Worm (Caenorhabditis elegans) whole organism, L4 larva: Measurements from ENCODE around the gene K07F5.7.

Experiments used
- F10B5.3 ChIP-seq: sonication (generic microtip); optimal IDR thresholded peaks from 2 replicates; lab custom pipeline; 2016; ENCODE audit warnings: mild to moderate bottlenecking, missing genetic modification characterization, missing compliant biosample characterization
- F26F4.8 ChIP-seq: fragments of 200-800 bp; sonication (Bioruptor generic); conservative IDR thresholded peaks from 2 replicates; pipeline ENCODE4 v1.3.6; 2022; ENCODE audit warnings: missing genetic modification characterization, missing compliant biosample characterization
- R02D3.7 ChIP-seq: fragments of 150-350 bp; sonication (generic microtip); optimal IDR thresholded peaks from 3 replicates; lab custom pipeline; 2014; ENCODE audit warnings: missing biosample characterization, missing genetic modification characterization
- T20F7.1 ChIP-seq: fragments of 200-800 bp; sonication (Bioruptor generic); optimal IDR thresholded peaks from 2 replicates; lab custom pipeline; 2018; ENCODE audit warnings: mild to moderate bottlenecking, missing genetic modification characterization, missing compliant biosample characterization
- Y105C5A.15 ChIP-seq: fragments of 200-800 bp; sonication (Bioruptor generic); IDR thresholded peaks from 2 replicates; pipeline ENCODE4 v1.3.6; 2022; ENCODE audit warnings: missing genetic modification characterization, missing compliant biosample characterization
- Y48G9A.11 ChIP-seq: fragments of 200-800 bp; sonication (Bioruptor generic); IDR thresholded peaks from 2 replicates; pipeline ENCODE4 v1.3.6; 2022; ENCODE audit warnings: missing genetic modification reagents, missing genetic modification characterization, missing compliant biosample characterization
- aha-1 ChIP-seq: fragments of 150-350 bp; peaks from one replicate; lab custom pipeline; 2014; ENCODE audit warnings: missing biosample characterization, missing genetic modification characterization
- aly-2 ChIP-seq: sonication (generic microtip); optimal IDR thresholded peaks from 2 replicates; lab custom pipeline; 2018; ENCODE audit warnings: missing biosample characterization, missing genetic modification characterization
- ama-1 ChIP-seq: fragments of 150-350 bp; optimal IDR thresholded peaks from 2 replicates; lab custom pipeline; 2014; ENCODE audit warnings: inconsistent platforms, mixed read lengths
- ceh-62 ChIP-seq: sonication (generic microtip); optimal IDR thresholded peaks from 2 replicates; lab custom pipeline; 2017; ENCODE audit warnings: missing biosample characterization, missing genetic modification characterization
- cey-2 ChIP-seq: sonication (generic microtip); optimal IDR thresholded peaks from 3 replicates; lab custom pipeline; 2017; ENCODE audit warnings: missing genetic modification characterization, mild to moderate bottlenecking, missing compliant biosample characterization, antibody characterized with exemption, borderline replicate concordance; ENCODE audit not compliant: insufficient read depth
- daf-16 ChIP-seq, 3 experiments: sonication (generic microtip); optimal IDR thresholded peaks; 2 replicates each; lab custom pipeline; 2016 to 2017; ENCODE audit warnings: missing genetic modification characterization in 3 of 3, missing genetic modification reagents in 3 of 3, mild to moderate bottlenecking in 2 of 3, missing compliant biosample characterization in 2 of 3, missing biosample characterization in 1 of 3, moderate library complexity in 1 of 3
- dmd-6 ChIP-seq: fragments of 200-800 bp; sonication (Bioruptor generic); IDR thresholded peaks from 2 replicates; pipeline ENCODE4 v1.3.6; 2022; ENCODE audit warnings: missing genetic modification reagents, missing genetic modification characterization, missing compliant biosample characterization
- dve-1 ChIP-seq: sonication (generic microtip); optimal IDR thresholded peaks from 2 replicates; lab custom pipeline; 2017; ENCODE audit warnings: antibody characterized with exemption, mild to moderate bottlenecking, missing genetic modification characterization, missing compliant biosample characterization; ENCODE audit not compliant: insufficient read depth
- hif-1 ChIP-seq, 2 experiments: sonication (generic microtip); optimal IDR thresholded peaks; 2 replicates each; lab custom pipeline; 2016 to 2017; ENCODE audit warnings: missing compliant biosample characterization in 2 of 2, missing genetic modification characterization in 2 of 2, missing genetic modification reagents in 2 of 2, missing genotype in 2 of 2, mild to moderate bottlenecking in 1 of 2
- hlh-11 ChIP-seq: fragments of 200-800 bp; sonication (Bioruptor generic); optimal IDR thresholded peaks from 2 replicates; lab custom pipeline; 2018; ENCODE audit warnings: mild to moderate bottlenecking, missing genetic modification characterization, missing compliant biosample characterization
- hlh-30 ChIP-seq: sonication (generic microtip); optimal IDR thresholded peaks from 2 replicates; lab custom pipeline; 2017; ENCODE audit warnings: antibody characterized with exemption, mild to moderate bottlenecking, missing genetic modification characterization, missing compliant biosample characterization; ENCODE audit not compliant: insufficient read depth
- lin-1 ChIP-seq: fragments of 200-800 bp; sonication (Bioruptor generic); IDR thresholded peaks from 2 replicates; pipeline ENCODE4 v1.3.6; 2022; ENCODE audit warnings: missing genetic modification reagents, missing genetic modification characterization, missing compliant biosample characterization
- lin-15B ChIP-seq: fragments of 150-350 bp; sonication (generic microtip); optimal IDR thresholded peaks from 3 replicates; lab custom pipeline; 2014; ENCODE audit warnings: missing biosample characterization, missing genetic modification characterization
- lin-39 ChIP-seq: fragments of 150-350 bp; optimal IDR thresholded peaks from 2 replicates; lab custom pipeline; 2014; ENCODE audit warnings: missing biosample characterization, missing genetic modification reagents, missing genetic modification characterization
- lsy-2 ChIP-seq, 2 experiments: fragments of 150-350 bp in 1 of 2; sonication (generic microtip) in 1 of 2; optimal IDR thresholded peaks; 2 replicates each; lab custom pipeline; 2014 to 2017; ENCODE audit warnings: missing biosample characterization in 2 of 2, missing genetic modification characterization in 2 of 2
- madf-5 ChIP-seq, 2 experiments: fragments of 200-800 bp; sonication (Bioruptor generic); IDR thresholded peaks; 2 replicates each; pipeline ENCODE4 v1.3.6; 2022; ENCODE audit warnings: missing compliant biosample characterization in 2 of 2, missing genetic modification characterization in 2 of 2
- mdl-1 ChIP-seq, 2 experiments: fragments of 150-350 bp in 1 of 2; sonication (generic microtip) in 1 of 2; optimal IDR thresholded peaks; 2 replicates each; lab custom pipeline; 2014 to 2017; ENCODE audit warnings: missing biosample characterization in 2 of 2, missing genetic modification characterization in 2 of 2
- mep-1 ChIP-seq: fragments of 150-350 bp; sonication (generic microtip); optimal IDR thresholded peaks from 3 replicates; lab custom pipeline; 2014; ENCODE audit warnings: missing biosample characterization, missing genetic modification characterization
- mes-2 ChIP-seq: sonication (generic microtip); optimal IDR thresholded peaks from 2 replicates; lab custom pipeline; 2016; ENCODE audit warnings: missing genotype, mild to moderate bottlenecking, missing genetic modification characterization, missing compliant biosample characterization; ENCODE audit not compliant: poor library complexity, severe bottlenecking
- mxl-2 ChIP-seq: fragments of 200-800 bp; sonication (Bioruptor generic); conservative IDR thresholded peaks from 2 replicates; pipeline ENCODE4 v1.3.6; 2022; ENCODE audit warnings: missing genetic modification reagents, missing genetic modification characterization, missing compliant biosample characterization
- mxl-3 ChIP-seq: fragments of 200-800 bp; sonication (Bioruptor generic); optimal IDR thresholded peaks from 2 replicates; lab custom pipeline; 2018; ENCODE audit warnings: mild to moderate bottlenecking, missing genetic modification characterization, missing compliant biosample characterization
- nhr-10 ChIP-seq: fragments of 150-350 bp; optimal IDR thresholded peaks from 2 replicates; lab custom pipeline; 2014; ENCODE audit warnings: missing biosample characterization, missing genetic modification characterization
- nhr-111 ChIP-seq: fragments of 200-800 bp; sonication (Bioruptor generic); optimal IDR thresholded peaks from 2 replicates; lab custom pipeline; 2018; ENCODE audit warnings: mild to moderate bottlenecking, missing genetic modification characterization, missing compliant biosample characterization
- nhr-28 ChIP-seq: fragments of 150-350 bp; optimal IDR thresholded peaks from 2 replicates; lab custom pipeline; 2014; ENCODE audit warnings: missing biosample characterization, missing genetic modification characterization
- nhr-48 ChIP-seq: sonication (generic microtip); optimal IDR thresholded peaks from 2 replicates; lab custom pipeline; 2016; ENCODE audit warnings: mild to moderate bottlenecking, missing genetic modification characterization, missing compliant biosample characterization
- nhr-76 ChIP-seq: fragments of 150-350 bp; optimal IDR thresholded peaks from 2 replicates; lab custom pipeline; 2014; ENCODE audit warnings: missing biosample characterization, missing genetic modification characterization
- pqm-1 ChIP-seq: sonication (generic microtip); optimal IDR thresholded peaks from 2 replicates; lab custom pipeline; 2017; ENCODE audit warnings: missing biosample characterization, missing genetic modification characterization
- rbr-2 ChIP-seq: sonication (generic microtip); optimal IDR thresholded peaks from 2 replicates; lab custom pipeline; 2016; ENCODE audit warnings: missing genotype, missing genetic modification characterization, missing compliant biosample characterization
- snpc-1.2 ChIP-seq: fragments of 200-800 bp; sonication (Bioruptor generic); IDR thresholded peaks from 2 replicates; pipeline ENCODE4 v1.3.6; 2022; ENCODE audit warnings: missing genetic modification reagents, missing genetic modification characterization, missing compliant biosample characterization
- unc-39 ChIP-seq: sonication (generic microtip); optimal IDR thresholded peaks from 2 replicates; lab custom pipeline; 2017; ENCODE audit warnings: missing biosample characterization, missing genetic modification characterization
- ztf-11 ChIP-seq: fragments of 150-350 bp; optimal IDR thresholded peaks from 2 replicates; lab custom pipeline; 2014; ENCODE audit warnings: missing biosample characterization, missing genetic modification characterization
- ztf-7 ChIP-seq: fragments of 150-350 bp; optimal IDR thresholded peaks from 2 replicates; lab custom pipeline; 2014; ENCODE audit warnings: missing biosample characterization, missing genetic modification characterization

Gene K07F5.7

DNA sequence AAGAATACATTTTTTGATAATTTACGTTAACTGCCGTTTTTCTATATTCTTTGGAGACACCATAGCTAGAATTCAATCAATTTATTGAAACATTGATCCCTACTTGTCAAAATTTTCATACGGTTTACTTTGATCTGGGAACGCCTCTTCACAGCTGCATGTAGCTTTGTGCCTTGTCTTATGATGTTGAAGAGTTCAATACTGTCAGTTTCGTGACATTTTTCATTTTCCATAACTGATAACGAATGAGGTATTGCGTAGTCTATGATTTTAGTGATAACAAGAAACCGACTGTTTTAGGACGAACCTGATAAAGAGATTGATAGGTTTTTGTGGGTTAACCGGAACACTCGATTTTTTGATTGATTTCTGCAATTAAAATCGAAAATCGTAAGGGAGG lies 46.6 kb downstream of the K07F5.7 start (continued):
- no peak for TF ChIP-seq ceh-62 (tag; lab: Kevin White, UChicago)
- TF ChIP-seq mdl-1 (tag; optimal IDR thresholded peaks at IDR 0.05; lab: Kevin White, UChicago) = peak in 1 of 2 experiments; percentile 57
- TF ChIP-seq nhr-28 (tag; lab: Kevin White, UChicago) = peak; percentile 98
- TF ChIP-seq aha-1 (tag; lab: Kevin White, UChicago) = peak; percentile 83
- TF ChIP-seq R02D3.7 (tag; lab: Kevin White, UChicago) = no peak
- peak; percentile 26 for TF ChIP-seq mes-2 (tag; lab: Kevin White, UChicago)
- peak; percentile 24 to 79 for TF ChIP-seq hif-1 (tag; optimal IDR thresholded peaks at IDR 0.05; lab: Kevin White, UChicago)
- TF ChIP-seq nhr-10 (tag; lab: Kevin White, UChicago) = peak; percentile 64
- TF ChIP-seq madf-5 (GFP tag; IDR thresholded peaks at IDR 0.05; lab: Robert Waterston, UW) = no peak
- TF ChIP-seq snpc-1.2 (GFP tag; lab: Robert Waterston, UW) = no peak
- no peak for TF ChIP-seq lin-15B (tag; lab: Kevin White, UChicago)
- peak; percentile 98 for TF ChIP-seq pqm-1 (tag; lab: Kevin White, UChicago)
- TF ChIP-seq mxl-3 (GFP tag; lab: Kevin White, UChicago) = peak; percentile 28
- TF ChIP-seq aly-2 = no peak
- peak; percentile 53 for TF ChIP-seq T20F7.1
- TF ChIP-seq Y105C5A.15 (GFP tag; lab: Robert Waterston, UW) = no peak
- no peak for TF ChIP-seq rbr-2
- TF ChIP-seq nhr-111 (GFP tag; lab: Kevin White, UChicago) = no peak
- TF ChIP-seq lin-1 = peak; percentile 95
- TF ChIP-seq hlh-30 = peak; percentile 59
- peak; percentile 40 for TF ChIP-seq mep-1
- no peak for TF ChIP-seq F26F4.8 (GFP tag; lab: Robert Waterston, UW)

- TF ChIP-seq cey-2 (no peak), F10B5.3 (tag; lab: Kevin White, UChicago) (no peak), dve-1 (peak; percentile 41), nhr-48 (tag; lab: Kevin White, UChicago) (no peak), T20F7.1 (peak; percentile 28), mxl-2 (GFP tag; lab: Robert Waterston, UW) (peak; percentile 93), ztf-11 (no peak), lsy-2 (tag; optimal IDR thresholded peaks at IDR 0.05; lab: Kevin White, UChicago) (peak in 1 of 2 experiments; percentile 4), unc-39 (tag; lab: Kevin White, UChicago) (no peak), madf-5 (GFP tag; IDR thresholded peaks at IDR 0.05; lab: Robert Waterston, UW) (no peak), ztf-7 (no peak), F26F4.8 (GFP tag; lab: Robert Waterston, UW) (no peak), hlh-30 (peak; percentile 42), dmd-6 (GFP tag; lab: Robert Waterston, UW) (peak; percentile 24; the same call in 1 of the 2 replicates), daf-16 (GFP tag; optimal IDR thresholded peaks at IDR 0.05; lab: Kevin White, UChicago) (no peak), daf-16 (tag; optimal IDR thresholded peaks at IDR 0.05; lab: Kevin White, UChicago) (peak; percentile 53), aha-1 (tag; lab: Kevin White, UChicago) (peak; percentile 84), hlh-11 (tag; lab: Kevin White, UChicago) (peak; percentile 55), ama-1 (lab: Kevin White, UChicago) (no peak), Y48G9A.11 (GFP tag; lab: Robert Waterston, UW) (no peak)
- TF ChIP-seq, all 104 proteins: peak for 9
Measured at ce11 chrIV:9799664-9800063, 48.3 kb downstream of the K07F5.7 start.

DNA sequence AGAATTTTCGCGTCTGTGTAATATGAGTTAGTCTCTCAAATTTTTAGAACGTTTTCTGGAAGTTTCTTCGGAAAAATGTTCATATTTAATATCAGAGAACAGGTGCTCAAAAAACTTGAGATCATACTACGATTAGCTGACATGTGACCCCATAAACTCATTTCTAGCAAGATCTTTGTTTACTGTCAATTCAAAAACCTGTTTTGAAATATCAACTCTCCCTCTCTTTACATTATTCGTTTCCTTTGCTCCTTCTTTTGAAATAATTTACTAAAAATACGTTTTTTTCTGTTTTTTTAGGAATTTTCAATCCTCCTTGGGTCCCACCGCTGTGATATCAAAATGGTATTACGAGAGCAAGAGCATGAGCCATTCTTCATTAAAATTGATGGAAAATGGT lies 48.8 kb downstream of the K07F5.7 start, which contains the start of gene fat-4:
fat-4 (plus strand) TSS at position 301 of the 400 bp plus-strand sequence.
- TF ChIP-seq aha-1 (tag; lab: Kevin White, UChicago) (no peak), nhr-76 (no peak), lin-39 (tag; lab: Kevin White, UChicago) (no peak), ceh-62 (tag; lab: Kevin White, UChicago) (no peak)
